Worm (Caenorhabditis elegans): Measurements from ENCODE around the gene C31B8.9.

- TF ChIP-seq dao-5 (tag; optimal IDR thresholded peaks at IDR 0.05) = no peak
- TF ChIP-seq him-1 (tag; optimal IDR thresholded peaks at IDR 0.05) = no peak
Observed at ce11 chrV:2881565-2881964, 31.2 kb downstream of the C31B8.9 start.

Data from whole organism, L4/young adult.